Fruit fly (Drosophila melanogaster): ENCODE measurements around the gene CG31431.

Gene CG31431

DNA sequence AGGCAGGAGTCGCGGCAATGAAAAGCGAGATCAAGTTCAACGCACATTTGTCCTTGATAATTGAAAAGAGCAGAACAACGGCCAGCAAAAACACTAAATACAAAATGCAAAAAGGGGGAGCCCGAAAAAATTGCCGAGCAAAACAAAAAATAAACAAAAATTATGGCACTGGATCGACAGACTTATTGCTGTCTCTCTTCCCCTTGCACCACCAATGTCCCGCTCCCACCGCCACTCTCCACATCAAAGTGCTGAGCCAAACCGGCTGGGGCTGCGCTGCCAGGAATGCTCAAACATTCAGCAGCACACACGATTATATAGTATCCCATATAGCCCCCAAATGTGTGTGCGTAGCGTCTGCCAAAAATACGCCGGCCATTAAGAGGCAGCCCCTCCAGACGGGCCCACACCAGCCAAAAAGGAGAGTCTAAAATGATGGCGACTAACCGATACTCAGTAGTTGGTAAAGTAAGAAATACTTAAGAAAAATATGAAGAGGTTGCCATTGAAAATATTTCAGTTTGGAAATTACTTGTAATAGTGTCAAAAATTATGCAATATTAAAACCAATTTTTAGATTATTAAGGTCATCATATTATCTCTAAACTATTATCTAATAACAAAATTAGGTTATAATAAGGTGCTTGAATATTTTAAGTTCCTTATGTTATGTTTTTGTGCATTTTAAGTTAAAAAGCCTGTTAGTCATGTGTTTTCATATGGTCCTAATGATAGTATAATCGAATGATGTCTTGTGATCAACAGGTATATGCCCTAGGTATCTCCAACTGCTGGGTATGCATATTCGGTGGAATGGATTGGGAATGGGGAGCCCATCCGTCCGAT lies 51.1 kb downstream of the CG31431 start (continued):
- TF ChIP-seq Met (GFP tag; optimal IDR thresholded peaks at IDR 0.05) (peak; percentile 78), svp (GFP tag) (peak; percentile 89), fd59A (GFP tag; optimal IDR thresholded peaks at IDR 0.05) (peak; percentile 85), Eip75B (GFP tag; optimal IDR thresholded peaks at IDR 0.05) (peak; percentile 74), CG11294 (GFP tag; IDR thresholded peaks at IDR 0.05) (no peak), Ets96B (tag; optimal IDR thresholded peaks at IDR 0.05) (peak; percentile 77), salr (GFP tag; optimal IDR thresholded peaks at IDR 0.05) (peak in 1 of 2 experiments; percentile 62), Sox15 (GFP tag; optimal IDR thresholded peaks at IDR 0.05) (peak; percentile 57), CG7368 (GFP tag; optimal IDR thresholded peaks at IDR 0.05) (peak; percentile 28), Smox (GFP tag; optimal IDR thresholded peaks at IDR 0.05) (peak; percentile 58)

DNA sequence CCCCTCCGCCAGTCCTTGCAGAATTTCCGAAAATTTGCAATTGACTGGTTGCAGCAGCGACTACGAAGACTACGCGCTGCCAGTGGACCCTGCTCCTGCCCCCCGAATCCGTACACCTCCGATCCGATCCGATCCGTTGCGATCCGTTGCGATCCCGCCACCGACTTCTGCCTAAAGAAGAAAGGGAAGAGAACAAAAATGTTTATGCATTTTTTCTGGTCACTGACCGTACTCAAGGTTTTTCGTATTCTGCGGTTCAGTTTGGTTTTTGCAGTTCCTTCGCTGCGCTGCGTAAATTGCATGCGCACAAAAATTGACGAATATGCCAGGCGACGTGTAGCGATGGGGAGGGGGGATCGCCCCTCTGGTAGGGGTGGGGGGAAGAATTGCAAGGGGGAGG lies 51.8 kb downstream of the CG31431 start:
- TF ChIP-seq svp (GFP tag) (no peak), CG6163 (GFP tag; IDR thresholded peaks at IDR 0.05) (0 out of 3 replicates have a peak, but pooled peaks have one; percentile 12), Blimp-1 (GFP tag; optimal IDR thresholded peaks at IDR 0.05) (peak; percentile 45)

DNA sequence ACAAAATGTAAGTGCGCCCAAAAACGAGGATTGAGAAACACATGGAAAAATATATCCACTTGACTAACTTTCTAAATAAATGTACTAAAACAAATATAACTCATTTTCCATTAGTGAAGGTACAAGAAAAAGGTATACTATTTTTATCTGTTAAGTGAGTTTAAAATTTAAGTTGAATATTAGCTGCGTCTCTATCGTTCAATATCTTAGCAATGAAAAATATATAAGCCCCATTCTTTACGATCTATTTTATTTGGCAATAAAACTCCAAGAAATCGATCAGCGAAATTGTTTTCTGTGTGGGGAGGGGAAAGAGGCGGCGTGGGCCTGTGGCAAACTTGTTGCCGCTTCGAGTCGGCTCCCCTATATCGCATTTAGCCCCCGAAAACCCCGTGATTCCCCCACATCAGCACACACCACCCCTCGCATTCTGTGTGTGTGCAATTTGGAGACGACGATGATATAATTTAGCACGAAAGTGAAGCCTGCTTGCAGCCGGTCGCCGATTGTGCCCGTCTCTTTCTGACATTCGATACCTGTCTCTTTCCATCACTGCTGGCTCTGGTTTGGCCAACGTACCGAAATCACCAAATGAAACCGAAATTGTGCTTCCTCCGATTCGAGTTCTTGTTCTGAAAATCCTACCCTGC lies 52.3 kb downstream of the CG31431 start:
- TF ChIP-seq net (GFP tag; optimal IDR thresholded peaks at IDR 0.05) = peak; percentile 61
- peak; percentile 18 for TF ChIP-seq CG31627 (GFP tag; optimal IDR thresholded peaks at IDR 0.05)
- peak; percentile 51 for TF ChIP-seq CG15336 (GFP tag; IDR thresholded peaks at IDR 0.05)
- TF ChIP-seq Sox15 (GFP tag; optimal IDR thresholded peaks at IDR 0.05) = peak; percentile 53
- peak; percentile 87 for TF ChIP-seq fd59A (GFP tag; optimal IDR thresholded peaks at IDR 0.05)
- peak; percentile 25 for TF ChIP-seq Met (GFP tag; optimal IDR thresholded peaks at IDR 0.05)
- peak; percentile 91 for TF ChIP-seq vri (GFP tag; optimal IDR thresholded peaks at IDR 0.05)
- TF ChIP-seq Gug (GFP tag; IDR thresholded peaks at IDR 0.05) = 0 out of 2 replicates have a peak, but pooled peaks have one; percentile 23
- TF ChIP-seq Eip78C (GFP tag) = peak; percentile 94
- peak; percentile 61 for TF ChIP-seq CG6792 (GFP tag; optimal IDR thresholded peaks at IDR 0.05)
- peak; percentile 40 for TF ChIP-seq CG8319 (GFP tag; optimal IDR thresholded peaks at IDR 0.05)
- TF ChIP-seq salr (GFP tag; optimal IDR thresholded peaks at IDR 0.05) = peak; percentile 73 to 79
- TF ChIP-seq acj6 (GFP tag; optimal IDR thresholded peaks at IDR 0.05) = peak; percentile 77
- no peak for TF ChIP-seq Hr38 (GFP tag; optimal IDR thresholded peaks at IDR 0.05)
- TF ChIP-seq Blimp-1 (GFP tag; optimal IDR thresholded peaks at IDR 0.05) = peak; percentile 90
- peak; percentile 93 for TF ChIP-seq dsx (GFP tag; optimal IDR thresholded peaks at IDR 0.05; ENCODE audit: poor library complexity, severe bottlenecking)
- TF ChIP-seq CG4318 (GFP tag; optimal IDR thresholded peaks at IDR 0.05) = peak; percentile 20
- peak; percentile 15 for TF ChIP-seq fd85E (GFP tag; optimal IDR thresholded peaks at IDR 0.05)
- peak; percentile 90 for TF ChIP-seq CG6808 (GFP tag; optimal IDR thresholded peaks at IDR 0.05)
- TF ChIP-seq Ets96B (tag; optimal IDR thresholded peaks at IDR 0.05) = peak; percentile 93
- TF ChIP-seq OdsH (GFP tag; optimal IDR thresholded peaks at IDR 0.05) = peak; percentile 76
- no peak for TF ChIP-seq Sox102F (GFP tag; optimal IDR thresholded peaks at IDR 0.05)
- TF ChIP-seq Hr4 (GFP tag; optimal IDR thresholded peaks at IDR 0.05) = peak; percentile 6
- TF ChIP-seq esn (GFP tag; optimal IDR thresholded peaks at IDR 0.05) = peak; percentile 26
- peak; percentile 51; the same call in 2 of the 3 replicates for TF ChIP-seq CG8119 (GFP tag; IDR thresholded peaks at IDR 0.05)
- TF ChIP-seq fkh (GFP tag; optimal IDR thresholded peaks at IDR 0.05) = no peak
- peak; percentile 71 for TF ChIP-seq achi (GFP tag; optimal IDR thresholded peaks at IDR 0.05)
- TF ChIP-seq ss (GFP tag; optimal IDR thresholded peaks at IDR 0.05) = peak; percentile 82 to 91
- TF ChIP-seq Lpt (GFP tag; optimal IDR thresholded peaks at IDR 0.05) = peak; percentile 34
- peak; percentile 46; the same call in 2 of the 3 replicates for TF ChIP-seq CG6163 (GFP tag; IDR thresholded peaks at IDR 0.05)
- peak; percentile 77 for TF ChIP-seq pdm3 (GFP tag; optimal IDR thresholded peaks at IDR 0.05)
- peak; percentile 60 for TF ChIP-seq Eip75B (GFP tag; optimal IDR thresholded peaks at IDR 0.05)
- peak; percentile 95 for TF ChIP-seq CG3032 (tag; optimal IDR thresholded peaks at IDR 0.05)
- TF ChIP-seq spab (GFP tag; optimal IDR thresholded peaks at IDR 0.05) = peak; percentile 91
- peak; percentile 8 for TF ChIP-seq Ets21C (GFP tag; optimal IDR thresholded peaks at IDR 0.05)
- TF ChIP-seq Eip93F (GFP tag; optimal IDR thresholded peaks at IDR 0.05) = no peak
- no peak for TF ChIP-seq eg (GFP tag; IDR thresholded peaks at IDR 0.05)
- peak; percentile 86 for TF ChIP-seq CG10631 (GFP tag; optimal IDR thresholded peaks at IDR 0.05)
- peak; percentile 50 for TF ChIP-seq topi (GFP tag; optimal IDR thresholded peaks at IDR 0.05)

Measured in whole organism, prepupa.